Worm (Caenorhabditis elegans): ENCODE measurements around the gene T05C12.8.

ce11 chrII:8173449-8173848 lies 16.9 kb downstream of the T05C12.8 start, which contains the start of the genes decr-1.3 and T05C12.1:
- TF ChIP-seq cog-1 (tag; optimal IDR thresholded peaks at IDR 0.05) (no peak), ztf-23 (GFP tag; IDR thresholded peaks at IDR 0.05) (no peak), ztf-29 (GFP tag; IDR thresholded peaks at IDR 0.05) (no peak), med-1 (GFP tag; optimal IDR thresholded peaks at IDR 0.05; ENCODE audit: insufficient read depth) (no peak), flt-1 (GFP tag; IDR thresholded peaks at IDR 0.05) (no peak), klf-2 (GFP tag; conservative IDR thresholded peaks at IDR 0.05) (no peak), ref-1 (GFP tag; conservative IDR thresholded peaks at IDR 0.05) (no peak)
